Worm (Caenorhabditis elegans): ENCODE results near the gene gst-31.

The gst-31 gene

DNA sequence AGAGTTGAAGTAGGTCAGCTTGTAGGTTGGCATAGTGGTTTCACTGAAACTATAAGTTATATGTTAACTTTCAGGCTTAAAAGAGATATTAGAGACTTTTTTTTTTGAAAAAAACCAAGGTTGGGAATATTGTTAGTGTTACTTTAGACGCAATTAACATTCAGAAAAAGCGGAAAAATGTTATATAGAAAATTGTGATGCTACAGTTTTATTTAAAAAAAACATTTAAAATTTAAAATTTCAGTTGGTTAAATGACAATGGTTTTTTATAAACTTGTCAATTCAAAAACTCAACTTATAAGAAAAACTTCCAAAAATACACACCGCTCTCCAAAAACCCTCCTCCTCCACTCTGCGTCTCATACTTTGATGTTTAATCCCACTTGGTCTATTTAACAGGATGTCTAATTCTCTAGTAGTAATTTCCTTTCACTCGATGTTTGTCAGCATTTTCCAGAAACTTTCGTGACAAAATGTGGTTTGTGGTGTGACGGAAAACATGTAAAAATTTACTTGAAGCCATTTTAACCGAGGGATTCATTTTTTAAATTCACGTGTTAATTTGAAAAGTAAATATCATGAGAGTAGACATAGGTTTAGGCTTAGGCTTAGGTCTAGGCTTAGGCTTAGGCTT is at the start of gene gst-31:
gst-31 (minus strand) TSS at position 51 of the 634 bp plus-strand sequence.
- TF ChIP-seq aly-1 (tag; optimal IDR thresholded peaks at IDR 0.05): no peak

DNA sequence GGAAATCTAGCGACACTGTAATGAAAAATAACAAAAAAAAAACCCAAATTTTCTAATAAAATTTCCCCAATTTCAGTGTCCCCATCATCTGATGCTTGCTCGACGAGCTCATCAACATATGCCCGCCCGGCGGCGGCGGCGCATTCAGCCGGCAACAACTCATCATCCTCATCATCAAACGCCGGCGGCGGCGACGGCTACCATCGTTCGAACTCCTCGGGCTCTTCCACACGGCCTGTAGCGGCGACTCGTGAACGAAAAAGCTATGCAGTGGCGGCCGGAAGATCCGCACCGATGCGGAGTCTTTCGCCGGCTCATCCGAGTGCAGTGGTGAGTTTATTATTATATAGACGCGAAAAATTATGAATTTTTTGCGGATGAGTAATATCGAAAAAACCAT is 45.4 kb upstream of the gst-31 start:
- TF ChIP-seq tra-4 (tag; optimal IDR thresholded peaks at IDR 0.05): no peak
- no peak for TF ChIP-seq ets-7 (tag; optimal IDR thresholded peaks at IDR 0.05)
- TF ChIP-seq flt-1 (GFP tag; IDR thresholded peaks at IDR 0.05): no peak

DNA sequence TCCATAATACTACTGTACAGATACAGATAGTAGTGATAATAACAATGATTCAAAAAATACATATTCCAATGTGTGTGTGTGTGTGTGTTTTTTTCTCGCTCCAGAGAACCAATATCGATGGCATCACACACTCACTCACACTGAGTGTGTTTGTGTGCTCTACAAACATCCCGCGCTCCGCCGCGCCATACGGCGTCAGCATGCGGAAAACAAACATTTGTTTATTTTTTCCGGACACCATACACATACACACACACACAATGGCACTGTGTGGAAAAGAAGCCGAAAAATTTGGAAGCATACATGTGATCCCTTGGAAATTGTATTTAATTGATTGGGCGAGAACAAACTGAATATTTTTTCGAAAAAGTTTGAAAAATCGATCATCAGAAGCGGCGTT is 44.3 kb upstream of the gst-31 start:
- TF ChIP-seq ceh-36 (tag; optimal IDR thresholded peaks at IDR 0.05): no peak
- no peak for TF ChIP-seq sea-1 (GFP tag; conservative IDR thresholded peaks at IDR 0.05)
- TF ChIP-seq tbx-37 (GFP tag; conservative IDR thresholded peaks at IDR 0.05): no peak
- no peak for TF ChIP-seq F13C5.2 (tag; optimal IDR thresholded peaks at IDR 0.05)
- no peak for TF ChIP-seq ama-1 (optimal IDR thresholded peaks at IDR 0.05)
- no peak for TF ChIP-seq ets-7 (tag; optimal IDR thresholded peaks at IDR 0.05)
- no peak for TF ChIP-seq tra-4 (tag; optimal IDR thresholded peaks at IDR 0.05)
- no peak for TF ChIP-seq hmbx-1 (tag; optimal IDR thresholded peaks at IDR 0.05)
- TF ChIP-seq B0310.2 (tag; optimal IDR thresholded peaks at IDR 0.05): no peak
- no peak for TF ChIP-seq hmg-4 (GFP tag; optimal IDR thresholded peaks at IDR 0.05)
- no peak for TF ChIP-seq ceh-13 (GFP tag; optimal IDR thresholded peaks at IDR 0.05)
- no peak for TF ChIP-seq pes-1 (GFP tag; IDR thresholded peaks at IDR 0.05)
- no peak for TF ChIP-seq scrt-1 (GFP tag; IDR thresholded peaks at IDR 0.05)
- no peak for TF ChIP-seq flt-1 (GFP tag; IDR thresholded peaks at IDR 0.05)
- TF ChIP-seq hnd-1 (tag; optimal IDR thresholded peaks at IDR 0.05): no peak
- no peak for TF ChIP-seq aly-1 (tag; optimal IDR thresholded peaks at IDR 0.05)
- TF ChIP-seq tbx-11 (GFP tag; IDR thresholded peaks at IDR 0.05): no peak

DNA sequence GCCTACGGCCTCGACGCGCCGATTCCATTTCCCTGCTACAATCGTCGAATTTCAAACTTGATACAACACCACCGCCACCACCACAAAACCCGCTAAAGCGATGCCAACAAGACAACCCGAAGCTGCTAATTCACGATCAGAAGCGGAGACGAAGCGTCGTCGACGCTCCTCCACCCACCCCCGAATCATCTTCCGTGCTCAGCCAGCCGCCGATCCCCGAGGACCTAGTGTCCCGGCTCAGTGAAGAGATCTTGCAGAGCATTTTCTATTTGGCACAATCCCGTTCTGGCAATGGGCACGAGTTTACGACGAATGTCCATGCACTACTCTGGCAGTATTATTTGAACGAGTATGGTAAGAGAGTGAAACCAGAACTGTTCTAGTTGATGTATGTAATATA is 43.8 kb upstream of the gst-31 start:
- no peak for TF ChIP-seq tbx-37 (GFP tag; conservative IDR thresholded peaks at IDR 0.05)
- no peak for TF ChIP-seq ceh-36 (tag; optimal IDR thresholded peaks at IDR 0.05)
- TF ChIP-seq aly-1 (tag; optimal IDR thresholded peaks at IDR 0.05): no peak
- no peak for TF ChIP-seq F13C5.2 (tag; optimal IDR thresholded peaks at IDR 0.05)
- no peak for TF ChIP-seq sea-1 (GFP tag; conservative IDR thresholded peaks at IDR 0.05)
- TF ChIP-seq hmg-4 (GFP tag; optimal IDR thresholded peaks at IDR 0.05): no peak
- no peak for TF ChIP-seq pes-1 (GFP tag; IDR thresholded peaks at IDR 0.05)
- no peak for TF ChIP-seq hnd-1 (tag; optimal IDR thresholded peaks at IDR 0.05)
- no peak for TF ChIP-seq flt-1 (GFP tag; IDR thresholded peaks at IDR 0.05)
- TF ChIP-seq B0310.2 (tag; optimal IDR thresholded peaks at IDR 0.05): no peak
- no peak for TF ChIP-seq ama-1 (optimal IDR thresholded peaks at IDR 0.05)
- no peak for TF ChIP-seq tbx-11 (GFP tag; IDR thresholded peaks at IDR 0.05)
- no peak for TF ChIP-seq hmbx-1 (tag; optimal IDR thresholded peaks at IDR 0.05)
- no peak for TF ChIP-seq scrt-1 (GFP tag; IDR thresholded peaks at IDR 0.05)

DNA sequence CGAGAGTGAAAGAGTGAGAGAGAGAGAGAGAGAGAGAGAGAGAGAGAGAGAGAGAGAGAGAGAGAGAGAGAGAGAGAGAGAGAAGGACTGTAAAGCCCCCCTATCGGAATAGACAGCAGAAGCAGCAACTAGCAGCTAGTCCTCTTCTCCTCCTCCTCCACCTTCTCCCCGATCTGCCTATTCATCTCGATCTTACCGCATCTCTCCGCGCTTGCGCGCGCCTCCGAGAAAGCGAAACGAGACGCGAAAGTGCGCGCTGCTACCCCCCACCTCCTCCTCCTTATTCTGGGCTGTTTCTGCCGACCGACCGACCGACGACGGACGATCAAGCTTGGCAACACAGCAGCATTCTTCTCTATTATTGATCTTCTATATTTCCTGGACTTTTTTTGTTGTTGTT is 43.2 kb upstream of the gst-31 start:
- TF ChIP-seq ceh-36 (tag; optimal IDR thresholded peaks at IDR 0.05): no peak
- peak; percentile 40 for TF ChIP-seq hmg-4 (GFP tag; optimal IDR thresholded peaks at IDR 0.05)

DNA sequence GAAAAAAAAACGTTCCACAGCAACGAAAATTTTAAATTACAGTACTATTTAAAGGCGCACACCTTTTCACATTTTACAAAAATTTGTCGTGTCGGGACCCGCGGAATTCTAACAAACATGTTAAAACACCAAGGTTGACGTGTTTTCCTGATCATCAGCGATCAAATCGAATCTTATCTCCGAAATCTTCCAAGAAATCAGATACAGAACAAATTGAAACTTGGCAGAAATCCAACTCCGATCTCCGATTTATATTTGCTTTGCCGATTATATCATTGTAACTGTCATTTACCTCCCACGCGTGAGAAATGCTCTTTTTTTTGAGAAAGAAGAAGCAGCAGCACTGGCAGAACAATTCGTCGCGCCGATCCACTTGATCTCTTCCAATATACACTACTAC is 39.0 kb upstream of the gst-31 start:
- TF ChIP-seq hmbx-1 (tag; optimal IDR thresholded peaks at IDR 0.05): no peak
- TF ChIP-seq ceh-36 (tag; optimal IDR thresholded peaks at IDR 0.05): no peak
- no peak for TF ChIP-seq hnd-1 (tag; optimal IDR thresholded peaks at IDR 0.05)
- TF ChIP-seq B0310.2 (tag; optimal IDR thresholded peaks at IDR 0.05): no peak
- TF ChIP-seq tra-4 (tag; optimal IDR thresholded peaks at IDR 0.05): no peak
- no peak for TF ChIP-seq ceh-13 (GFP tag; optimal IDR thresholded peaks at IDR 0.05)
- TF ChIP-seq ama-1 (optimal IDR thresholded peaks at IDR 0.05): no peak
- TF ChIP-seq F13C5.2 (tag; optimal IDR thresholded peaks at IDR 0.05): no peak
- no peak for TF ChIP-seq hmg-4 (GFP tag; optimal IDR thresholded peaks at IDR 0.05)
- no peak for TF ChIP-seq ets-7 (tag; optimal IDR thresholded peaks at IDR 0.05)

DNA sequence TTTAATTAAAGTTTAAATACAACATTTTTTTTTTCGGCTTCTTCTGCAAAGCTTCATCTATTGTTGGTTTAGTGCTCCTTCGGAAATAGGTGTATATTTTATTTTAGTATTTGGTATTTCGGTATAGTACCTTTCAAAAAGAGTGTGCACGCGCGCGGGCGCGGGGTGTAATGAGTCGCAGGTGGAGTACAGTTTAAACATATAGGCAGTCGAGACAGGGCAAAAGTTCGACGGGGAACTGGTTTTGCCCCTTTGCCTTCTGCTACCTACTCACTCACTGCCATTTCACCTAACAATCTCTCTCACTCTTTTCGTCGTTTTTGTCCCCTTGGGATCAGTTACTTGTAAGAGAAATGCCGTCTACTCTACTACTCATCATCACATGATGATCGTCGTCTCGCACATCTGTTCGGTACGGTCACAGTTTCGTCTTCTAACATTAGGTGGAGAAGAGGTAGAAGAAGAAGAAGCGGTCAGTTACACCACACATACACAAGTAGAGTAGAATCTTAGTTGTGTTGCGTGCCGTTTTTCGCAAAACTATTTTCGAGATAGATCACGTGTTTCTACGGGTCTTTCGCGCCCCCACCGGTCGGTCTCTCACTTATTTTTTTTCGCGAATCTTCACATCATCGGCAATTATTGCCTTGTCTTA is 37.6 kb upstream of the gst-31 start:
- TF ChIP-seq aly-1 (tag; optimal IDR thresholded peaks at IDR 0.05) (no peak), ceh-36 (tag; optimal IDR thresholded peaks at IDR 0.05) (no peak)

DNA sequence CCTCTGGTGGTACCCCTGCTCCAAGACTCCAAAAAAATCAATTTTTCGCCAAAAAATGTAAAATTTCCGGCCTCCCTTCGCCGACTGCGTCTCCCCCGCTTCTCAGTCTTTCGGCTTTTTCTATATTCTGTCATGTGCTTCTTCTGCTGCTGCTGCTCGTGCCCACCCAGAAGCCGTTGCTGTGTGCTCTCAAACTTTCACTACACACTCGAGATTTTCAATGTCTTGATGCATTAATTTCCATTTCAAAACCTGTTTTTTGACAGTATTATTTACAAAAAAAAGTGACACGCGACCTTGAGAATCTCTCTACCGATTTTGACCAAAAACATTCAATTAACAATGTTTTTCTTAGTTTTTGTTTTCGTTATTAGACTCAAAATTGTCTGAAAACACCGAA is 34.5 kb upstream of the gst-31 start:
- TF ChIP-seq ama-1 (optimal IDR thresholded peaks at IDR 0.05) (no peak), B0310.2 (tag; optimal IDR thresholded peaks at IDR 0.05) (no peak), hmbx-1 (tag; optimal IDR thresholded peaks at IDR 0.05) (no peak), tra-4 (tag; optimal IDR thresholded peaks at IDR 0.05) (no peak), ets-7 (tag; optimal IDR thresholded peaks at IDR 0.05) (no peak), sea-1 (GFP tag; conservative IDR thresholded peaks at IDR 0.05) (no peak), tbx-37 (GFP tag; conservative IDR thresholded peaks at IDR 0.05) (no peak), tbx-11 (GFP tag; IDR thresholded peaks at IDR 0.05) (no peak), F13C5.2 (tag; optimal IDR thresholded peaks at IDR 0.05) (no peak), pes-1 (GFP tag; IDR thresholded peaks at IDR 0.05) (no peak), hmg-4 (GFP tag; optimal IDR thresholded peaks at IDR 0.05) (no peak), aly-1 (tag; optimal IDR thresholded peaks at IDR 0.05) (no peak), ceh-13 (GFP tag; optimal IDR thresholded peaks at IDR 0.05) (no peak), scrt-1 (GFP tag; IDR thresholded peaks at IDR 0.05) (no peak)
